Worm (Caenorhabditis elegans) whole organism, young adult: ENCODE data around the gene C27B7.5.

Experiments
- B0019.2 ChIP-seq: fragments of 200-800 bp; sonication (Bioruptor generic); conservative IDR thresholded peaks from 2 replicates; pipeline ENCODE4 v1.3.6; 2022; ENCODE audit warnings: missing genetic modification reagents, missing genetic modification characterization, missing compliant biosample characterization
- F22D6.2 ChIP-seq: sonication (generic microtip); optimal IDR thresholded peaks from 2 replicates; lab custom pipeline; 2016; ENCODE audit warnings: mild to moderate bottlenecking, missing genetic modification characterization, missing compliant biosample characterization
- F37B4.10 ChIP-seq: fragments of 200-800 bp; sonication (Bioruptor generic); IDR thresholded peaks from 2 replicates; pipeline ENCODE4 v1.3.6; 2022; ENCODE audit warnings: missing genetic modification characterization, missing compliant biosample characterization
- F55B11.4 ChIP-seq: sonication (generic microtip); optimal IDR thresholded peaks from 2 replicates; lab custom pipeline; 2016; ENCODE audit warnings: missing compliant biosample characterization, missing genetic modification characterization, borderline replicate concordance; ENCODE audit not compliant: insufficient read depth
- F57A8.1 ChIP-seq: fragments of 200-800 bp; sonication (Bioruptor generic); optimal IDR thresholded peaks from 2 replicates; lab custom pipeline; 2018; ENCODE audit warnings: mild to moderate bottlenecking, missing genetic modification characterization, moderate library complexity, missing compliant biosample characterization
- F57C9.4 ChIP-seq: sonication (generic microtip); optimal IDR thresholded peaks from 2 replicates; lab custom pipeline; 2017; ENCODE audit warnings: mild to moderate bottlenecking, missing genetic modification characterization, missing compliant biosample characterization
- K12H6.12 ChIP-seq: fragments of 200-800 bp; sonication (Bioruptor generic); optimal IDR thresholded peaks from 2 replicates; lab custom pipeline; 2018; ENCODE audit warnings: mild to moderate bottlenecking, missing genetic modification characterization, missing compliant biosample characterization
- T26A5.8 ChIP-seq: sonication (generic microtip); optimal IDR thresholded peaks from 2 replicates; lab custom pipeline; 2016; ENCODE audit warnings: missing genetic modification characterization, missing compliant biosample characterization
- Y53G8AR.9 ChIP-seq: fragments of 200-800 bp; sonication (Bioruptor generic); conservative IDR thresholded peaks from 2 replicates; pipeline ENCODE4 v1.3.6; 2022; ENCODE audit warnings: missing genetic modification reagents, missing genetic modification characterization, missing compliant biosample characterization
- Y67H2A.10 ChIP-seq: fragments of 200-800 bp; sonication (Bioruptor generic); conservative IDR thresholded peaks from 2 replicates; pipeline ENCODE4 v1.3.6; 2022; ENCODE audit warnings: missing genetic modification reagents, missing genetic modification characterization, missing compliant biosample characterization
- Y79H2A.3 ChIP-seq: fragments of 200-800 bp; sonication (Bioruptor generic); conservative IDR thresholded peaks from 2 replicates; pipeline ENCODE4 v1.3.6; 2022; ENCODE audit warnings: missing genetic modification reagents, missing genetic modification characterization, missing compliant biosample characterization
- Y95B8A.8 ChIP-seq: fragments of 200-800 bp; sonication (Bioruptor generic); IDR thresholded peaks from 2 replicates; pipeline ENCODE4 v1.3.6; 2022; ENCODE audit warnings: missing genetic modification reagents, missing genetic modification characterization, missing compliant biosample characterization
- ZK185.1 ChIP-seq: sonication (generic microtip); optimal IDR thresholded peaks from 2 replicates; lab custom pipeline; 2016; ENCODE audit warnings: mild to moderate bottlenecking, missing genetic modification characterization, missing compliant biosample characterization; ENCODE audit not compliant: poor library complexity, severe bottlenecking
- aptf-2 ChIP-seq: fragments of 200-800 bp; sonication (Bioruptor generic); conservative IDR thresholded peaks from 2 replicates; pipeline ENCODE4 v1.3.6; 2022; ENCODE audit warnings: missing genetic modification reagents, missing genetic modification characterization, missing compliant biosample characterization
- atf-7 ChIP-seq: sonication (generic microtip); optimal IDR thresholded peaks from 2 replicates; lab custom pipeline; 2017; ENCODE audit warnings: mild to moderate bottlenecking, missing genetic modification characterization, missing compliant biosample characterization
- athp-1 ChIP-seq: sonication (generic microtip); optimal IDR thresholded peaks from 2 replicates; lab custom pipeline; 2017; ENCODE audit warnings: mild to moderate bottlenecking, missing genetic modification characterization, missing compliant biosample characterization
- attf-5 ChIP-seq: fragments of 200-800 bp; sonication (Bioruptor generic); optimal IDR thresholded peaks from 2 replicates; lab custom pipeline; 2018; ENCODE audit warnings: mild to moderate bottlenecking, missing genetic modification characterization, missing compliant biosample characterization
- bed-2 ChIP-seq: fragments of 200-800 bp; sonication (Bioruptor generic); IDR thresholded peaks from 2 replicates; pipeline ENCODE4 v1.3.6; 2022; ENCODE audit warnings: missing genetic modification reagents, missing genetic modification characterization, missing compliant biosample characterization
- cebp-2 ChIP-seq: fragments of 200-800 bp; sonication (Bioruptor generic); IDR thresholded peaks from 2 replicates; pipeline ENCODE4 v1.3.6; 2022; ENCODE audit warnings: missing genetic modification characterization, missing compliant biosample characterization
- ceh-100 ChIP-seq: fragments of 200-800 bp; sonication (Bioruptor generic); IDR thresholded peaks from 2 replicates; pipeline ENCODE4 v1.3.6; 2022; ENCODE audit warnings: missing genetic modification reagents, missing genetic modification characterization, missing compliant biosample characterization
- ceh-27 ChIP-seq: fragments of 200-800 bp; sonication (Bioruptor generic); optimal IDR thresholded peaks from 2 replicates; lab custom pipeline; 2018; ENCODE audit warnings: mild to moderate bottlenecking, missing genetic modification characterization, moderate library complexity, missing compliant biosample characterization
- ceh-91 ChIP-seq: fragments of 200-800 bp; sonication (Bioruptor generic); IDR thresholded peaks from 2 replicates; pipeline ENCODE4 v1.3.6; 2022; ENCODE audit warnings: missing genetic modification reagents, missing genetic modification characterization, missing compliant biosample characterization
- die-1 ChIP-seq: sonication (generic microtip); optimal IDR thresholded peaks from 2 replicates; lab custom pipeline; 2016; ENCODE audit warnings: missing genotype, mild to moderate bottlenecking, missing genetic modification characterization, missing compliant biosample characterization
- gei-17 ChIP-seq: fragments of 200-800 bp; sonication (Bioruptor generic); optimal IDR thresholded peaks from 2 replicates; lab custom pipeline; 2018; ENCODE audit warnings: mild to moderate bottlenecking, missing genetic modification characterization, missing compliant biosample characterization
- hlh-12 ChIP-seq: sonication (generic microtip); optimal IDR thresholded peaks from 2 replicates; lab custom pipeline; 2016; ENCODE audit warnings: missing genetic modification characterization, missing compliant biosample characterization
- hmg-20 ChIP-seq: fragments of 200-800 bp; sonication (Bioruptor generic); IDR thresholded peaks from 2 replicates; pipeline ENCODE4 v1.3.6; 2022; ENCODE audit warnings: missing genetic modification reagents, missing genetic modification characterization, missing compliant biosample characterization
- lin-26 ChIP-seq: fragments of 200-800 bp; sonication (Bioruptor generic); IDR thresholded peaks from 2 replicates; pipeline ENCODE4 v1.3.6; 2022; ENCODE audit warnings: missing genetic modification reagents, missing genetic modification characterization, missing compliant biosample characterization
- lin-35 ChIP-seq, 3 experiments: fragments of 150-350 bp in 2 of 3; sonication (generic microtip) in 1 of 3; optimal IDR thresholded peaks; 2 replicates each; lab custom pipeline; 2014 to 2018; ENCODE audit warnings: missing biosample characterization in 3 of 3, missing genetic modification characterization in 3 of 3, missing genetic modification reagents in 3 of 3
- lin-40 ChIP-seq: sonication (generic microtip); optimal IDR thresholded peaks from 2 replicates; lab custom pipeline; 2016; ENCODE audit warnings: missing genetic modification characterization, mild to moderate bottlenecking, missing compliant biosample characterization, missing genotype, missing genetic modification reagents
- madf-10 ChIP-seq: sonication (generic microtip); optimal IDR thresholded peaks from 2 replicates; lab custom pipeline; 2016; ENCODE audit warnings: mild to moderate bottlenecking, missing genetic modification characterization, missing compliant biosample characterization
- mel-28 ChIP-seq: sonication (generic microtip); optimal IDR thresholded peaks from 2 replicates; lab custom pipeline; 2016; ENCODE audit warnings: borderline replicate concordance, mild to moderate bottlenecking, missing genetic modification characterization, missing compliant biosample characterization
- mes-4 ChIP-seq: sonication (generic microtip); optimal IDR thresholded peaks from 2 replicates; lab custom pipeline; 2016; ENCODE audit warnings: missing genotype, missing genetic modification characterization, missing compliant biosample characterization
- nfya-1 ChIP-seq: sonication (generic microtip); optimal IDR thresholded peaks from 2 replicates; lab custom pipeline; 2017; ENCODE audit warnings: antibody characterized with exemption, missing compliant biosample characterization, missing genetic modification characterization, borderline replicate concordance; ENCODE audit not compliant: insufficient read depth
- nhr-179 ChIP-seq: sonication (generic microtip); optimal IDR thresholded peaks from 2 replicates; lab custom pipeline; 2016; ENCODE audit warnings: mild to moderate bottlenecking, missing genetic modification characterization, missing compliant biosample characterization
- nhr-27 ChIP-seq: fragments of 200-800 bp; sonication (Bioruptor generic); optimal IDR thresholded peaks from 2 replicates; lab custom pipeline; 2018; ENCODE audit warnings: mild to moderate bottlenecking, missing genetic modification characterization, moderate library complexity, missing compliant biosample characterization
- nhr-80 ChIP-seq: sonication (generic microtip); optimal IDR thresholded peaks from 2 replicates; lab custom pipeline; 2016; ENCODE audit warnings: missing genetic modification characterization, missing compliant biosample characterization
- pbrm-1 ChIP-seq: fragments of 200-800 bp; sonication (Bioruptor generic); IDR thresholded peaks from 2 replicates; pipeline ENCODE4 v1.3.6; 2022; ENCODE audit warnings: missing genetic modification reagents, missing genetic modification characterization, missing compliant biosample characterization
- repo-1 ChIP-seq: sonication (generic microtip); optimal IDR thresholded peaks from 2 replicates; lab custom pipeline; 2017; ENCODE audit warnings: mild to moderate bottlenecking, missing genetic modification characterization, missing compliant biosample characterization
- sea-2 ChIP-seq: fragments of 200-800 bp; sonication (Bioruptor generic); IDR thresholded peaks from 2 replicates; pipeline ENCODE4 v1.3.6; 2022; ENCODE audit warnings: missing genetic modification characterization, missing compliant biosample characterization
- snpc-3.4 ChIP-seq: sonication (generic microtip); optimal IDR thresholded peaks from 2 replicates; lab custom pipeline; 2017; ENCODE audit warnings: missing genetic modification characterization, mild to moderate bottlenecking, missing compliant biosample characterization, antibody characterized with exemption, moderate library complexity, missing genotype, missing genetic modification reagents
- tbp1 ChIP-seq: fragments of 200-800 bp; sonication (Bioruptor generic); optimal IDR thresholded peaks from 2 replicates; lab custom pipeline; 2018; ENCODE audit warnings: mild to moderate bottlenecking, missing genetic modification characterization, missing compliant biosample characterization
- tbx-9 ChIP-seq: sonication (generic microtip); optimal IDR thresholded peaks from 2 replicates; lab custom pipeline; 2016; ENCODE audit warnings: borderline replicate concordance, missing genetic modification characterization, inconsistent platforms, missing compliant biosample characterization
- tlf-1 ChIP-seq: fragments of 200-800 bp; sonication (Bioruptor generic); optimal IDR thresholded peaks from 2 replicates; lab custom pipeline; 2018; ENCODE audit warnings: mild to moderate bottlenecking, missing genetic modification characterization, missing compliant biosample characterization
- unc-130 ChIP-seq: sonication (generic microtip); optimal IDR thresholded peaks from 2 replicates; lab custom pipeline; 2016; ENCODE audit warnings: missing genetic modification reagents, missing genetic modification characterization, missing compliant biosample characterization
- ztf-18 ChIP-seq: sonication (generic microtip); optimal IDR thresholded peaks from 2 replicates; lab custom pipeline; 2016; ENCODE audit warnings: missing genotype, mild to moderate bottlenecking, missing genetic modification characterization, missing compliant biosample characterization
- ztf-22 ChIP-seq: fragments of 200-800 bp; sonication (Bioruptor generic); optimal IDR thresholded peaks from 2 replicates; lab custom pipeline; 2018; ENCODE audit warnings: mild to moderate bottlenecking, missing genetic modification characterization, moderate library complexity, missing compliant biosample characterization
- ztf-26 ChIP-seq: sonication (generic microtip); optimal IDR thresholded peaks from 2 replicates; lab custom pipeline; 2017; ENCODE audit warnings: missing genetic modification characterization, missing compliant biosample characterization
- ztf-3 ChIP-seq: fragments of 200-800 bp; sonication (Bioruptor generic); optimal IDR thresholded peaks from 2 replicates; lab custom pipeline; 2018; ENCODE audit warnings: mild to moderate bottlenecking, missing genetic modification characterization, missing compliant biosample characterization

The C27B7.5 gene

DNA sequence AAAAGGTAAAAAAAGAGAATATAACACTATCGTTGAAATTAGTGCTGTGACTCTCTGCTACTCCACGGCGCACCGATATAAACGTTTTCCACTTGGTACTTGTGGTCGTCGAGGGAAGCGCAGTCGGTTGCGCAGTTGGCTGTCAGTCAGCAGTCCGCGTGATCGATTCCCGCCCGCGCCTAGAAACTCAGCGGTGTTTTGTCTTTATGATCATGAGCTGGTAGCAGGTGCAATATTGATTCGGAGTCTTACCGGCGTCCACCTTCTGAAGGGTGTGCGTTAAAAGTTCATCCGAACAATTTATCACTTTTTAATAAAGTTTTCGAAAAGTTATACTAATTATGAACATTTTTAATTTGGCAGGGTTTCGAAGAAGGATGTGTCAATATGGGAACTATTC lies 25.6 kb downstream of the C27B7.5 start (continued):
- TF ChIP-seq Y95B8A.8 (GFP tag; lab: Robert Waterston, UW) (0 out of 2 replicates have a peak, but pooled peaks have one; percentile 40), nhr-27 (tag; lab: Kevin White, UChicago) (peak; percentile 73), pbrm-1 (GFP tag; lab: Robert Waterston, UW) (peak; percentile 69), sea-2 (GFP tag; lab: Robert Waterston, UW) (peak; percentile 83), die-1 (tag; lab: Kevin White, UChicago) (peak; percentile 96), athp-1 (tag; lab: Kevin White, UChicago) (peak; percentile 96), hlh-12 (tag; lab: Kevin White, UChicago) (no peak), B0019.2 (GFP tag; lab: Robert Waterston, UW) (0 out of 2 replicates have a peak, but pooled peaks have one; percentile 43), ceh-100 (GFP tag; lab: Robert Waterston, UW) (peak; percentile 74), Y53G8AR.9 (GFP tag; lab: Robert Waterston, UW) (peak; percentile 76), ceh-27 (GFP tag; lab: Kevin White, UChicago) (peak; percentile 84), ztf-26 (tag; lab: Kevin White, UChicago) (peak; percentile 78), bed-2 (GFP tag; lab: Robert Waterston, UW) (no peak), gei-17 (peak; percentile 45), tlf-1 (peak; percentile 74), F55B11.4 (tag; lab: Kevin White, UChicago) (no peak), T26A5.8 (tag; lab: Kevin White, UChicago) (peak; percentile 86), repo-1 (peak; percentile 94), Y67H2A.10 (0 out of 2 replicates have a peak, but pooled peaks have one; percentile 51), K12H6.12 (peak; percentile 64), nhr-179 (peak; percentile 78), madf-10 (peak; percentile 89), ZK185.1 (tag; lab: Kevin White, UChicago) (peak; percentile 91), nfya-1 (tag; lab: Kevin White, UChicago) (no peak), unc-130 (GFP tag; lab: Kevin White, UChicago) (peak; percentile 84), atf-7 (peak; percentile 84), mel-28 (peak; percentile 31), cebp-2 (GFP tag; lab: Robert Waterston, UW) (peak; percentile 86; the same call in 1 of the 2 replicates), ztf-3 (GFP tag; lab: Kevin White, UChicago) (peak; percentile 65), nhr-80 (tag; lab: Kevin White, UChicago) (peak; percentile 75), snpc-3.4 (tag; lab: Kevin White, UChicago) (peak; percentile 89), lin-35 (GFP tag; optimal IDR thresholded peaks at IDR 0.05; lab: Kevin White, UChicago) (peak in 1 of 3 experiments; percentile 84), F22D6.2 (peak; percentile 51), mes-4 (tag; lab: Kevin White, UChicago) (peak; percentile 59), aptf-2 (GFP tag; lab: Robert Waterston, UW) (no peak), ceh-91 (0 out of 2 replicates have a peak, but pooled peaks have one; percentile 7), lin-26 (GFP tag; lab: Robert Waterston, UW) (peak; percentile 97), ztf-18 (tag; lab: Kevin White, UChicago) (peak; percentile 89), lin-40 (peak; percentile 84), Y79H2A.3 (GFP tag; lab: Robert Waterston, UW) (peak; percentile 29; the same call in 1 of the 2 replicates), tbp1 (GFP tag; lab: Kevin White, UChicago) (peak; percentile 98), F37B4.10 (no peak), F57A8.1 (GFP tag; lab: Kevin White, UChicago) (peak; percentile 70), tbx-9 (tag; lab: Kevin White, UChicago) (peak; percentile 89), hmg-20 (GFP tag; lab: Robert Waterston, UW) (peak; percentile 70), attf-5 (peak; percentile 90), ztf-22 (GFP tag; lab: Kevin White, UChicago) (peak; percentile 68), F57C9.4 (tag; lab: Kevin White, UChicago) (peak; percentile 87)
